Fruit fly (Drosophila melanogaster): ENCODE measurements around the gene CG42507.

The CG42507 gene

dm6 chr3L:14781863-14782218 is 24.1 kb upstream of the CG42507 start:
- TF ChIP-seq CG8159 (tag; optimal IDR thresholded peaks at IDR 0.05) (no peak), CG4496 (GFP tag; IDR thresholded peaks at IDR 0.05) (no peak), rn (GFP tag; IDR thresholded peaks at IDR 0.05) (no peak), Ets98B (GFP tag; IDR thresholded peaks at IDR 0.05) (no peak), CG15710 (tag; optimal IDR thresholded peaks at IDR 0.05) (no peak), D1 (tag; optimal IDR thresholded peaks at IDR 0.05) (no peak), fd96Ca (GFP tag; IDR thresholded peaks at IDR 0.05) (no peak), gl (tag; optimal IDR thresholded peaks at IDR 0.05) (no peak), CG34367 (tag; optimal IDR thresholded peaks at IDR 0.05) (no peak), CG10348 (GFP tag; IDR thresholded peaks at IDR 0.05) (no peak), CG13204 (GFP tag; optimal IDR thresholded peaks at IDR 0.05) (no peak), CG8301 (tag; optimal IDR thresholded peaks at IDR 0.05) (no peak), Pif1A (GFP tag; optimal IDR thresholded peaks at IDR 0.05) (no peak), CG32121 (GFP tag; IDR thresholded peaks at IDR 0.05) (no peak), CG17806 (tag; optimal IDR thresholded peaks at IDR 0.05) (no peak), CG9948 (tag; optimal IDR thresholded peaks at IDR 0.05) (no peak), EcR (GFP tag; optimal IDR thresholded peaks at IDR 0.05) (no peak), Snoo (tag; optimal IDR thresholded peaks at IDR 0.05) (no peak)

dm6 chr3L:14781082-14781862 is 23.5 kb upstream of the CG42507 start:
- TF ChIP-seq Pif1B (GFP tag; optimal IDR thresholded peaks at IDR 0.05) (peak; percentile 32), D1 (tag; optimal IDR thresholded peaks at IDR 0.05) (peak; percentile 65), CG32121 (GFP tag; IDR thresholded peaks at IDR 0.05) (no peak; the same call in none of the 2 replicates), CG12605 (GFP tag; IDR thresholded peaks at IDR 0.05) (peak; percentile 81), CG8159 (tag; optimal IDR thresholded peaks at IDR 0.05) (peak; percentile 62), CG13204 (GFP tag; optimal IDR thresholded peaks at IDR 0.05) (peak; percentile 70), Snoo (tag; optimal IDR thresholded peaks at IDR 0.05) (peak; percentile 70), rn (GFP tag; IDR thresholded peaks at IDR 0.05) (no peak), CG15710 (tag; optimal IDR thresholded peaks at IDR 0.05) (peak; percentile 53), Pif1A (GFP tag; optimal IDR thresholded peaks at IDR 0.05) (peak; percentile 20), gl (tag; optimal IDR thresholded peaks at IDR 0.05) (peak; percentile 90), EcR (GFP tag; optimal IDR thresholded peaks at IDR 0.05) (peak; percentile 97), CG17806 (tag; optimal IDR thresholded peaks at IDR 0.05) (peak; percentile 33), Ets98B (GFP tag; IDR thresholded peaks at IDR 0.05) (peak; percentile 54; the same call in 1 of the 2 replicates), CG14655 (GFP tag; optimal IDR thresholded peaks at IDR 0.05) (peak; percentile 57), CG9948 (tag; optimal IDR thresholded peaks at IDR 0.05) (peak; percentile 34), CG34367 (tag; optimal IDR thresholded peaks at IDR 0.05) (peak; percentile 57), CG10348 (GFP tag; IDR thresholded peaks at IDR 0.05) (no peak), fd96Ca (GFP tag; IDR thresholded peaks at IDR 0.05) (0 out of 3 replicates have a peak, but pooled peaks have one; percentile 54), CG4496 (GFP tag; IDR thresholded peaks at IDR 0.05) (no peak; the same call in 1 of the 3 replicates), CG8301 (tag; optimal IDR thresholded peaks at IDR 0.05) (peak; percentile 21)

- TF ChIP-seq Snoo (tag; optimal IDR thresholded peaks at IDR 0.05) (no peak), Ets98B (GFP tag; IDR thresholded peaks at IDR 0.05) (no peak), CG15710 (tag; optimal IDR thresholded peaks at IDR 0.05) (no peak), gl (tag; optimal IDR thresholded peaks at IDR 0.05) (no peak), CG8159 (tag; optimal IDR thresholded peaks at IDR 0.05) (no peak), CG13204 (GFP tag; optimal IDR thresholded peaks at IDR 0.05) (no peak)
These were observed 22.4 kb upstream of the CG42507 start for dm6 chr3L:14780187-14780586.

- TF ChIP-seq Pif1B (GFP tag; optimal IDR thresholded peaks at IDR 0.05) (no peak), Pif1A (GFP tag; optimal IDR thresholded peaks at IDR 0.05) (no peak), CG8301 (tag; optimal IDR thresholded peaks at IDR 0.05) (no peak), CG13204 (GFP tag; optimal IDR thresholded peaks at IDR 0.05) (no peak), CG34367 (tag; optimal IDR thresholded peaks at IDR 0.05) (no peak), Ets98B (GFP tag; IDR thresholded peaks at IDR 0.05) (no peak), CG8159 (tag; optimal IDR thresholded peaks at IDR 0.05) (no peak), D1 (tag; optimal IDR thresholded peaks at IDR 0.05) (no peak), fd96Ca (GFP tag; IDR thresholded peaks at IDR 0.05) (no peak), rn (GFP tag; IDR thresholded peaks at IDR 0.05) (no peak), gl (tag; optimal IDR thresholded peaks at IDR 0.05) (no peak), CG32121 (GFP tag; IDR thresholded peaks at IDR 0.05) (no peak), CG9948 (tag; optimal IDR thresholded peaks at IDR 0.05) (no peak), EcR (GFP tag; optimal IDR thresholded peaks at IDR 0.05) (no peak), CG17806 (tag; optimal IDR thresholded peaks at IDR 0.05) (no peak)
These were observed 21.5 kb upstream of the CG42507 start for dm6 chr3L:14779289-14779688.

- TF ChIP-seq CG34367 (tag; optimal IDR thresholded peaks at IDR 0.05) (no peak), rn (GFP tag; IDR thresholded peaks at IDR 0.05) (0 out of 2 replicates have a peak, but pooled peaks have one; percentile 20), CG8159 (tag; optimal IDR thresholded peaks at IDR 0.05) (no peak), Pif1A (GFP tag; optimal IDR thresholded peaks at IDR 0.05) (no peak), fd96Ca (GFP tag; IDR thresholded peaks at IDR 0.05) (0 out of 3 replicates have a peak, but pooled peaks have one; percentile 5), CG13204 (GFP tag; optimal IDR thresholded peaks at IDR 0.05) (no peak), CG10348 (GFP tag; IDR thresholded peaks at IDR 0.05) (no peak), CG15710 (tag; optimal IDR thresholded peaks at IDR 0.05) (no peak), CG9948 (tag; optimal IDR thresholded peaks at IDR 0.05) (no peak), Ets98B (GFP tag; IDR thresholded peaks at IDR 0.05) (no peak; the same call in 1 of the 2 replicates), gl (tag; optimal IDR thresholded peaks at IDR 0.05) (no peak), CG8301 (tag; optimal IDR thresholded peaks at IDR 0.05) (no peak), CG4496 (GFP tag; IDR thresholded peaks at IDR 0.05) (0 out of 3 replicates have a peak, but pooled peaks have one; percentile 7), D1 (tag; optimal IDR thresholded peaks at IDR 0.05) (no peak), CG14655 (GFP tag; optimal IDR thresholded peaks at IDR 0.05) (no peak), EcR (GFP tag; optimal IDR thresholded peaks at IDR 0.05) (no peak), CG12605 (GFP tag; IDR thresholded peaks at IDR 0.05) (no peak), Pif1B (GFP tag; optimal IDR thresholded peaks at IDR 0.05) (no peak), CG32121 (GFP tag; IDR thresholded peaks at IDR 0.05) (peak; percentile 54; the same call in 1 of the 2 replicates), Snoo (tag; optimal IDR thresholded peaks at IDR 0.05) (no peak), CG17806 (tag; optimal IDR thresholded peaks at IDR 0.05) (no peak)
These were observed 18.2 kb upstream of the CG42507 start, which contains the start of gene mop for dm6 chr3L:14775711-14776660. Gene mop, minus strand, starts transcription at chr3L:14776129.

All from whole organism, pupa.